Fruit fly (Drosophila melanogaster) whole organism, embryonic: ENCODE data around the gene IntS4.

Source experiments
- Ada2b ChIP-seq: fragments of 200-800 bp; sonication (Bioruptor generic); IDR thresholded peaks from 2 replicates; pipeline ENCODE4 v1.3.6; 2022; ENCODE audit warnings: missing biosample characterization, missing genetic modification characterization
- CG10366 ChIP-seq: fragments of 200-800 bp; sonication (Bioruptor generic); IDR thresholded peaks from 2 replicates; pipeline ENCODE4 v1.3.6; 2022; ENCODE audit warnings: missing biosample characterization, missing genetic modification characterization
- CG11504 ChIP-seq: fragments of 200-800 bp; sonication (Bioruptor generic); optimal IDR thresholded peaks from 3 replicates; lab custom pipeline; 2019; ENCODE audit warnings: missing biosample characterization, mild to moderate bottlenecking, missing genetic modification characterization, moderate library complexity
- CG11696 ChIP-seq: fragments of 200-800 bp; sonication (Bioruptor generic); IDR thresholded peaks from 2 replicates; pipeline ENCODE4 v1.3.6; 2022; ENCODE audit warnings: missing biosample characterization, missing genetic modification characterization
- CG11723 ChIP-seq: fragments of 200-800 bp; sonication (Bioruptor generic); optimal IDR thresholded peaks from 2 replicates; lab custom pipeline; 2017; ENCODE audit warnings: missing biosample characterization, mild to moderate bottlenecking, missing genetic modification characterization
- CG12236 ChIP-seq: fragments of 200-800 bp; sonication (Bioruptor generic); optimal IDR thresholded peaks from 2 replicates; lab custom pipeline; 2016; ENCODE audit warnings: missing biosample characterization, missing genetic modification characterization
- CG12299 ChIP-seq: fragments of 200-800 bp; sonication (Bioruptor generic); optimal IDR thresholded peaks from 2 replicates; lab custom pipeline; 2018; ENCODE audit warnings: missing biosample characterization, mild to moderate bottlenecking, missing genetic modification characterization
- CG14050 ChIP-seq: fragments of 200-800 bp; sonication (Bioruptor generic); IDR thresholded peaks from 3 replicates; pipeline ENCODE4 v1.3.6; 2022; ENCODE audit warnings: missing biosample characterization, missing genetic modification characterization
- CG16813 ChIP-seq: fragments of 200-800 bp; sonication (Bioruptor generic); IDR thresholded peaks from 3 replicates; pipeline ENCODE4 v1.3.6; 2022; ENCODE audit warnings: missing biosample characterization, missing genetic modification characterization; ENCODE audit not compliant: partially characterized antibody
- CG17802 ChIP-seq: fragments of 200-800 bp; sonication (Bioruptor generic); optimal IDR thresholded peaks from 2 replicates; lab custom pipeline; 2018; ENCODE audit warnings: missing biosample characterization, mild to moderate bottlenecking, missing genetic modification characterization, moderate library complexity
- CG2678 ChIP-seq: fragments of 200-800 bp; sonication (Bioruptor generic); optimal IDR thresholded peaks from 3 replicates; lab custom pipeline; 2019; ENCODE audit warnings: missing biosample characterization, mild to moderate bottlenecking, missing genetic modification characterization, moderate library complexity
- CG2712 ChIP-seq: fragments of 200-800 bp; optimal IDR thresholded peaks from 3 replicates; lab custom pipeline; 2019; ENCODE audit warnings: missing biosample characterization, mild to moderate bottlenecking, missing genetic modification characterization, moderate library complexity
- CG42726 ChIP-seq: fragments of 200-800 bp; sonication (Bioruptor generic); IDR thresholded peaks from 2 replicates; pipeline ENCODE4 v1.3.6; 2022; ENCODE audit warnings: missing biosample characterization, missing genetic modification characterization; ENCODE audit not compliant: partially characterized antibody
- CG4617 ChIP-seq: fragments of 200-800 bp; sonication (Bioruptor generic); optimal IDR thresholded peaks from 3 replicates; lab custom pipeline; 2016; ENCODE audit warnings: missing biosample characterization, missing genetic modification characterization, borderline replicate concordance
- CG6272 ChIP-seq: fragments of 200-800 bp; sonication (Bioruptor generic); IDR thresholded peaks from 2 replicates; pipeline ENCODE4 v1.3.6; 2022; ENCODE audit warnings: missing biosample characterization, missing genetic modification characterization
- CG7963 ChIP-seq: fragments of 200-800 bp; sonication (Bioruptor generic); IDR thresholded peaks from 3 replicates; pipeline ENCODE4 v1.3.6; 2022; ENCODE audit warnings: missing biosample characterization, missing genetic modification characterization; ENCODE audit not compliant: partially characterized antibody
- Camta ChIP-seq: fragments of 200-800 bp; sonication (Bioruptor generic); optimal IDR thresholded peaks from 2 replicates; lab custom pipeline; 2016; ENCODE audit warnings: missing biosample characterization, missing genetic modification characterization
- Dad ChIP-seq: fragments of 200-800 bp; sonication (Bioruptor generic); optimal IDR thresholded peaks from 3 replicates; lab custom pipeline; 2016; ENCODE audit warnings: missing biosample characterization, missing genetic modification characterization
- Dip3 ChIP-seq: fragments of 200-800 bp; sonication (Bioruptor generic); optimal IDR thresholded peaks from 3 replicates; lab custom pipeline; 2016; ENCODE audit warnings: missing biosample characterization, missing genetic modification characterization
- Doc2 ChIP-seq: fragments of 200-800 bp; sonication (Bioruptor generic); IDR thresholded peaks from 2 replicates; pipeline ENCODE4 v1.3.6; 2022; ENCODE audit warnings: missing biosample characterization, missing genetic modification characterization
- Drgx ChIP-seq: fragments of 200-800 bp; sonication (Bioruptor generic); IDR thresholded peaks from 2 replicates; pipeline ENCODE4 v1.3.6; 2022; ENCODE audit warnings: missing biosample characterization, missing genetic modification characterization
- E2f2 ChIP-seq: fragments of 200-800 bp; sonication (Bioruptor generic); IDR thresholded peaks from 2 replicates; pipeline ENCODE4 v1.3.6; 2022; ENCODE audit warnings: missing biosample characterization, missing genetic modification characterization
- HLH4C ChIP-seq: fragments of 200-800 bp; sonication (Bioruptor generic); IDR thresholded peaks from 3 replicates; pipeline ENCODE4 v1.3.6; 2022; ENCODE audit warnings: missing biosample characterization, missing genetic modification characterization; ENCODE audit not compliant: partially characterized antibody
- Hsf ChIP-seq: fragments of 200-800 bp; sonication (Bioruptor generic); optimal IDR thresholded peaks from 3 replicates; lab custom pipeline; 2016; ENCODE audit warnings: missing biosample characterization, missing genetic modification characterization
- Oli ChIP-seq: fragments of 200-800 bp; sonication (Bioruptor generic); optimal IDR thresholded peaks from 2 replicates; lab custom pipeline; 2018; ENCODE audit warnings: missing biosample characterization, mild to moderate bottlenecking, missing genetic modification characterization, moderate library complexity
- Sry-β ChIP-seq: fragments of 200-800 bp; sonication (Bioruptor generic); optimal IDR thresholded peaks from 2 replicates; lab custom pipeline; 2018; ENCODE audit warnings: missing biosample characterization, mild to moderate bottlenecking, missing genetic modification characterization, moderate library complexity
- Ssrp ChIP-seq: fragments of 200-800 bp; sonication (Bioruptor generic); optimal IDR thresholded peaks from 2 replicates; lab custom pipeline; 2018; ENCODE audit warnings: missing biosample characterization, mild to moderate bottlenecking, missing genetic modification characterization, moderate library complexity
- aop ChIP-seq: fragments of 200-800 bp; sonication (Bioruptor generic); IDR thresholded peaks from 2 replicates; pipeline ENCODE4 v1.3.6; 2022; ENCODE audit warnings: missing biosample characterization, missing genetic modification characterization
- bab2 ChIP-seq: fragments of 200-800 bp; sonication (Bioruptor generic); optimal IDR thresholded peaks from 2 replicates; lab custom pipeline; 2016; ENCODE audit warnings: missing biosample characterization, missing genetic modification characterization
- bigmax ChIP-seq: fragments of 200-800 bp; sonication (Bioruptor generic); optimal IDR thresholded peaks from 2 replicates; lab custom pipeline; 2018; ENCODE audit warnings: missing biosample characterization, mild to moderate bottlenecking, missing genetic modification characterization
- br ChIP-seq: fragments of >200 bp; optimal IDR thresholded peaks from 2 replicates; lab custom pipeline; 2017
- crp ChIP-seq, 2 experiments: fragments of 200-800 bp; sonication (Bioruptor generic); optimal IDR thresholded peaks; 2 replicates in 1 of 2; 3 replicates in 1 of 2; lab custom pipeline; 2017; ENCODE audit warnings: missing biosample characterization in 2 of 2, missing genetic modification characterization in 2 of 2, mild to moderate bottlenecking in 1 of 2, moderate library complexity in 1 of 2
- dysf ChIP-seq: fragments of 200-800 bp; sonication (Bioruptor generic); IDR thresholded peaks from 3 replicates; pipeline ENCODE4 v1.3.6; 2022; ENCODE audit warnings: missing biosample characterization, missing genetic modification characterization
- gce ChIP-seq: fragments of 200-800 bp; sonication (Bioruptor generic); IDR thresholded peaks from 3 replicates; pipeline ENCODE4 v1.3.6; 2022; ENCODE audit warnings: missing biosample characterization, missing genetic modification characterization
- gem ChIP-seq: fragments of 200-800 bp; sonication (Bioruptor generic); optimal IDR thresholded peaks from 2 replicates; lab custom pipeline; 2019; ENCODE audit warnings: missing biosample characterization, mild to moderate bottlenecking, missing genetic modification characterization, moderate library complexity
- gro ChIP-seq: fragments of 200-800 bp; sonication (Bioruptor generic); optimal IDR thresholded peaks from 2 replicates; lab custom pipeline; 2016; ENCODE audit warnings: missing biosample characterization, missing genetic modification characterization
- ham ChIP-seq: fragments of 200-800 bp; sonication (Bioruptor generic); IDR thresholded peaks from 2 replicates; pipeline ENCODE4 v1.3.6; 2022; ENCODE audit warnings: missing biosample characterization, missing genetic modification characterization
- hkb ChIP-seq, 2 experiments: fragments of 200-800 bp in 1 of 2; fragments of >200 bp in 1 of 2; sonication (Bioruptor generic) in 1 of 2; IDR thresholded peaks in 1 of 2; optimal IDR thresholded peaks in 1 of 2; 2 replicates each; pipeline versions ENCODE4 v1.3.6 to Lab custom; 2017 to 2022; ENCODE audit warnings: missing biosample characterization in 1 of 2, missing genetic modification characterization in 1 of 2
- klu ChIP-seq: fragments of 200-800 bp; sonication (Bioruptor generic); IDR thresholded peaks from 2 replicates; pipeline ENCODE4 v1.3.6; 2022; ENCODE audit warnings: missing biosample characterization, missing genetic modification characterization
- nau ChIP-seq: fragments of 200-800 bp; sonication (Bioruptor generic); optimal IDR thresholded peaks from 3 replicates; lab custom pipeline; 2017; ENCODE audit warnings: missing biosample characterization, mild to moderate bottlenecking, missing genetic modification characterization, missing genetic modification reagents
- nmo ChIP-seq: fragments of 200-800 bp; sonication (Bioruptor generic); optimal IDR thresholded peaks from 2 replicates; lab custom pipeline; 2018; ENCODE audit warnings: missing biosample characterization, mild to moderate bottlenecking, missing genetic modification characterization, moderate library complexity
- phol ChIP-seq: fragments of 200-800 bp; sonication (Bioruptor generic); optimal IDR thresholded peaks from 3 replicates; lab custom pipeline; 2018; ENCODE audit warnings: missing biosample characterization, mild to moderate bottlenecking, missing genetic modification characterization, moderate library complexity
- ro ChIP-seq: fragments of 200-800 bp; sonication (Bioruptor generic); IDR thresholded peaks from 2 replicates; pipeline ENCODE4 v1.3.6; 2022; ENCODE audit warnings: missing biosample characterization, missing genetic modification characterization
- row ChIP-seq: fragments of 200-800 bp; sonication (Bioruptor generic); IDR thresholded peaks from 3 replicates; pipeline ENCODE4 v1.3.6; 2022; ENCODE audit warnings: missing biosample characterization, missing genetic modification characterization
- run ChIP-seq: fragments of 200-800 bp; sonication (Bioruptor generic); optimal IDR thresholded peaks from 3 replicates; lab custom pipeline; 2018; ENCODE audit warnings: missing biosample characterization, mild to moderate bottlenecking, missing genetic modification characterization
- sens-2 ChIP-seq: fragments of 200-800 bp; sonication (Bioruptor generic); IDR thresholded peaks from 2 replicates; pipeline ENCODE4 v1.3.6; 2022; ENCODE audit warnings: missing biosample characterization, missing genetic modification characterization
- tap ChIP-seq: fragments of 200-800 bp; optimal IDR thresholded peaks from 3 replicates; lab custom pipeline; 2019; ENCODE audit warnings: missing biosample characterization, mild to moderate bottlenecking, missing genetic modification characterization, moderate library complexity
- tll ChIP-seq, 2 experiments: fragments of 200-800 bp in 1 of 2; fragments of >200 bp in 1 of 2; sonication (Bioruptor generic) in 1 of 2; optimal IDR thresholded peaks; 2 replicates each; lab custom pipeline; 2017 to 2019; ENCODE audit warnings: missing biosample characterization in 2 of 2, missing genetic modification characterization in 2 of 2, mild to moderate bottlenecking in 1 of 2, moderate library complexity in 1 of 2
- z ChIP-seq: fragments of 200-800 bp; sonication (Bioruptor generic); IDR thresholded peaks from 3 replicates; pipeline ENCODE4 v1.3.6; 2022; ENCODE audit warnings: missing biosample characterization, missing genetic modification characterization
- zfh2 ChIP-seq: fragments of 200-800 bp; sonication (Bioruptor generic); optimal IDR thresholded peaks from 2 replicates; lab custom pipeline; 2016; ENCODE audit warnings: missing biosample characterization, missing genetic modification characterization

IntS4 gene

dm6 chrX:8538182-8538581, 20.4 kb downstream of the IntS4 start (continued):
- no peak for TF ChIP-seq HLH4C (GFP tag; lab: Robert Waterston, UW)
- no peak for TF ChIP-seq z (GFP tag; lab: Robert Waterston, UW)
- peak; percentile 79 for TF ChIP-seq CG2678
- peak; percentile 30 for TF ChIP-seq CG12299 (tag; lab: Kevin White, UChicago)
- TF ChIP-seq Doc2: no peak
- TF ChIP-seq CG11696: no peak
- TF ChIP-seq hkb (optimal IDR thresholded peaks at IDR 0.05; lab: Kevin White, UChicago): no peak
- TF ChIP-seq hkb (GFP tag; IDR thresholded peaks at IDR 0.05; lab: Robert Waterston, UW): peak; percentile 77
- TF ChIP-seq CG2712 (tag; lab: Kevin White, UChicago): peak; percentile 75
- peak; percentile 62 for TF ChIP-seq bab2
- TF ChIP-seq CG12236 (GFP tag; lab: Kevin White, UChicago): no peak
- peak; percentile 63 for TF ChIP-seq Oli (tag; lab: Kevin White, UChicago)
- no peak for TF ChIP-seq Sry-β (GFP tag; lab: Kevin White, UChicago)
- TF ChIP-seq CG4617 (GFP tag; lab: Kevin White, UChicago): no peak
- TF ChIP-seq Drgx: no peak
- TF ChIP-seq CG6272 (GFP tag; lab: Robert Waterston, UW): 0 out of 2 replicates have a peak, but pooled peaks have one; percentile 11
- peak; percentile 42; the same call in 1 of the 2 replicates for TF ChIP-seq E2f2
- TF ChIP-seq Dip3: no peak
- TF ChIP-seq klu: no peak
- TF ChIP-seq CG11504 (tag; lab: Kevin White, UChicago): peak; percentile 85
- TF ChIP-seq nau (GFP tag; lab: Kevin White, UChicago): peak; percentile 20
- TF ChIP-seq CG11723 (GFP tag; lab: Kevin White, UChicago): peak; percentile 17
- no peak for TF ChIP-seq br (lab: Kevin White, UChicago)
- TF ChIP-seq Ada2b: peak; percentile 80
- TF ChIP-seq CG7963: no peak
- peak; percentile 56 for TF ChIP-seq Hsf (GFP tag; lab: Kevin White, UChicago)
- peak; percentile 45; the same call in 1 of the 3 replicates for TF ChIP-seq CG14050
- TF ChIP-seq CG16813 (GFP tag; lab: Robert Waterston, UW): no peak
- no peak for TF ChIP-seq tll (GFP tag; optimal IDR thresholded peaks at IDR 0.05; lab: Kevin White, UChicago)
- peak; percentile 50 for TF ChIP-seq CG10366 (GFP tag; lab: Robert Waterston, UW)
- TF ChIP-seq zfh2 (GFP tag; lab: Kevin White, UChicago): no peak
- TF ChIP-seq phol: peak; percentile 68
- TF ChIP-seq CG42726: no peak
- TF ChIP-seq nmo (GFP tag; lab: Kevin White, UChicago): peak; percentile 60
- TF ChIP-seq sens-2 (GFP tag; lab: Robert Waterston, UW): 0 out of 2 replicates have a peak, but pooled peaks have one; percentile 11
- TF ChIP-seq bigmax (GFP tag; lab: Kevin White, UChicago): no peak
- TF ChIP-seq gro: peak; percentile 38
- peak; percentile 15 for TF ChIP-seq Dad (GFP tag; lab: Kevin White, UChicago)
- peak; percentile 74 for TF ChIP-seq row
- TF ChIP-seq ham (GFP tag; lab: Robert Waterston, UW): no peak
- no peak for TF ChIP-seq crp (GFP tag; optimal IDR thresholded peaks at IDR 0.05; lab: Kevin White, UChicago)
- TF ChIP-seq tap (tag; lab: Kevin White, UChicago): peak; percentile 70
- peak; percentile 18 for TF ChIP-seq run (tag; lab: Kevin White, UChicago)
- peak; percentile 64 for TF ChIP-seq Camta
- TF ChIP-seq ro (GFP tag; lab: Robert Waterston, UW): no peak
- peak; percentile 54 for TF ChIP-seq Ssrp (tag; lab: Kevin White, UChicago)
- TF ChIP-seq gce (GFP tag; lab: Robert Waterston, UW): 0 out of 3 replicates have a peak, but pooled peaks have one; percentile 30
- peak; percentile 18 for TF ChIP-seq CG17802 (tag; lab: Kevin White, UChicago)
- TF ChIP-seq dysf (GFP tag; lab: Robert Waterston, UW): peak; percentile 69; the same call in 2 of the 3 replicates
- no peak for TF ChIP-seq aop (GFP tag; lab: Robert Waterston, UW)
- TF ChIP-seq gem: peak; percentile 79
